Worm (Caenorhabditis elegans): ENCODE results near the gene F36G3.1.

DNA sequence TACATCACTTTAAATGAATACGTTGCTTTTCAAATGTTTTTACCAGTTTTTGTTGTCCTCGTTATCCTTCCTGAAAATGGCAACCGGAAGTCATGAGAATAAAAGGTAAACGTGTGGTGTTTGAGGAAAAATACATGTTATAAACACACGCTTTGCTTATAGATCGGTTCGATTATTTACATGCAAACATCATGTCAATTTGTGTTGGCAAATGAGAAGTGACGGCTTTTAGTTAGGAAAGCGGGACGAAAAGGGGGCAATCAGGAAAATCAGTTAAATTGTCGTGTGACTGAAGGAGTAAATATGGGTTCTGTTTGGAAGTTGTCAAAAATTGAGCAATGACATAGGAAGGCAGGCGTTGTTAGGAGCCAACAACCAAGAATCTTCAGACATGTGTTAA is 42.2 kb upstream of the F36G3.1 start, which contains the start of gene rrc-1:
- TF ChIP-seq C08G9.2 (tag; optimal IDR thresholded peaks at IDR 0.05), result no peak
- TF ChIP-seq lin-11 (tag; optimal IDR thresholded peaks at IDR 0.05), result no peak
- no peak for TF ChIP-seq ceh-9 (tag; optimal IDR thresholded peaks at IDR 0.05)
- TF ChIP-seq nfya-1 (tag; optimal IDR thresholded peaks at IDR 0.05), result no peak

Data from whole organism, late embryonic.